Fruit fly (Drosophila melanogaster) whole organism, embryonic: Measurements from ENCODE around the gene CG7203.

ENCODE experiments used
- Bteb2 ChIP-seq: fragments of 200-800 bp; sonication (Bioruptor generic); optimal IDR thresholded peaks from 2 replicates; lab custom pipeline; 2016; ENCODE audit warnings: missing biosample characterization, missing genetic modification characterization
- CG10274 ChIP-seq: fragments of 200-800 bp; sonication (Bioruptor generic); optimal IDR thresholded peaks from 3 replicates; lab custom pipeline; 2017; ENCODE audit warnings: missing biosample characterization, mild to moderate bottlenecking, missing genetic modification characterization
- CG10543 ChIP-seq: fragments of 200-800 bp; sonication (Bioruptor generic); optimal IDR thresholded peaks from 3 replicates; lab custom pipeline; 2017; ENCODE audit warnings: missing biosample characterization, mild to moderate bottlenecking, missing genetic modification characterization, moderate library complexity
- CG13424 ChIP-seq: fragments of 200-800 bp; sonication (Bioruptor generic); optimal IDR thresholded peaks from 2 replicates; lab custom pipeline; 2019; ENCODE audit warnings: missing biosample characterization, mild to moderate bottlenecking, missing genetic modification characterization, moderate library complexity
- CG17568 ChIP-seq: fragments of 200-800 bp; sonication (Bioruptor generic); optimal IDR thresholded peaks from 2 replicates; lab custom pipeline; 2018; ENCODE audit warnings: missing biosample characterization, mild to moderate bottlenecking, missing genetic modification characterization, moderate library complexity
- CG18476 ChIP-seq: fragments of 200-800 bp; sonication (Bioruptor generic); optimal IDR thresholded peaks from 2 replicates; lab custom pipeline; 2016; ENCODE audit warnings: missing biosample characterization, mild to moderate bottlenecking, missing genetic modification characterization
- CG2129 ChIP-seq: fragments of 200-800 bp; sonication (Bioruptor generic); IDR thresholded peaks from 2 replicates; pipeline ENCODE4 v1.3.6; 2022; ENCODE audit warnings: missing biosample characterization, missing genetic modification characterization; ENCODE audit not compliant: partially characterized antibody
- CG42726 ChIP-seq: fragments of 200-800 bp; sonication (Bioruptor generic); IDR thresholded peaks from 2 replicates; pipeline ENCODE4 v1.3.6; 2022; ENCODE audit warnings: missing biosample characterization, missing genetic modification characterization; ENCODE audit not compliant: partially characterized antibody
- CG4730 ChIP-seq: fragments of 200-800 bp; sonication (Bioruptor generic); IDR thresholded peaks from 2 replicates; pipeline ENCODE4 v1.3.6; 2022; ENCODE audit warnings: missing biosample characterization, missing genetic modification characterization
- CG6175 ChIP-seq: fragments of 200-800 bp; sonication (Bioruptor generic); IDR thresholded peaks from 3 replicates; pipeline ENCODE4 v1.3.6; 2022; ENCODE audit warnings: missing biosample characterization, missing genetic modification characterization
- CG9437 ChIP-seq: fragments of 200-800 bp; sonication (Bioruptor generic); optimal IDR thresholded peaks from 2 replicates; lab custom pipeline; 2018; ENCODE audit warnings: missing biosample characterization, mild to moderate bottlenecking, missing genetic modification characterization
- CG9609 ChIP-seq: fragments of 200-800 bp; sonication (Bioruptor generic); optimal IDR thresholded peaks from 3 replicates; lab custom pipeline; 2016; ENCODE audit warnings: missing biosample characterization, missing genetic modification characterization
- CTCF ChIP-seq: fragments of 200-800 bp; sonication (Bioruptor generic); optimal IDR thresholded peaks from 2 replicates; lab custom pipeline; 2017; ENCODE audit warnings: missing biosample characterization, mild to moderate bottlenecking, missing genetic modification characterization, moderate library complexity
- CoRest ChIP-seq: fragments of 200-800 bp; sonication (Bioruptor generic); optimal IDR thresholded peaks from 3 replicates; lab custom pipeline; 2018; ENCODE audit warnings: missing biosample characterization, mild to moderate bottlenecking, missing genetic modification characterization, moderate library complexity
- D19B ChIP-seq: fragments of 200-800 bp; sonication (Bioruptor generic); optimal IDR thresholded peaks from 2 replicates; lab custom pipeline; 2017; ENCODE audit warnings: missing biosample characterization, mild to moderate bottlenecking, missing genetic modification characterization
- E2f1 ChIP-seq: fragments of 200-800 bp; sonication (Bioruptor generic); IDR thresholded peaks from 2 replicates; pipeline ENCODE4 v1.3.6; 2022; ENCODE audit warnings: missing biosample characterization, missing genetic modification characterization
- Elba2 ChIP-seq: fragments of 200-800 bp; sonication (Bioruptor generic); optimal IDR thresholded peaks from 3 replicates; lab custom pipeline; 2016; ENCODE audit warnings: missing biosample characterization, missing genetic modification characterization
- Fer2 ChIP-seq: fragments of 200-800 bp; sonication (Bioruptor generic); optimal IDR thresholded peaks from 2 replicates; lab custom pipeline; 2018; ENCODE audit warnings: missing biosample characterization, mild to moderate bottlenecking, missing genetic modification characterization, moderate library complexity
- H2.0 ChIP-seq: fragments of 200-800 bp; sonication (Bioruptor generic); IDR thresholded peaks from 2 replicates; pipeline ENCODE4 v1.3.6; 2022; ENCODE audit warnings: missing biosample characterization, missing genetic modification characterization
- HmgD ChIP-seq: fragments of 200-800 bp; sonication (Bioruptor generic); optimal IDR thresholded peaks from 3 replicates; lab custom pipeline; 2016; ENCODE audit warnings: missing biosample characterization, missing genetic modification characterization
- Hmr ChIP-seq: fragments of 200-800 bp; sonication (Bioruptor generic); optimal IDR thresholded peaks from 3 replicates; lab custom pipeline; 2017; ENCODE audit warnings: mild to moderate bottlenecking, missing biosample characterization, missing genetic modification reagents, missing genetic modification characterization
- Hr51 ChIP-seq, 2 experiments: fragments of 200-800 bp; sonication (Bioruptor generic); optimal IDR thresholded peaks; 2 replicates in 1 of 2; 3 replicates in 1 of 2; lab custom pipeline; 2016 to 2018; ENCODE audit warnings: missing biosample characterization in 2 of 2, missing genetic modification characterization in 2 of 2, mild to moderate bottlenecking in 1 of 2, moderate library complexity in 1 of 2
- MBD-R2 ChIP-seq: fragments of 200-800 bp; sonication (Bioruptor generic); IDR thresholded peaks from 2 replicates; pipeline ENCODE4 v1.3.6; 2022; ENCODE audit warnings: missing biosample characterization, missing genetic modification characterization
- Max ChIP-seq: fragments of 200-800 bp; sonication (Bioruptor generic); optimal IDR thresholded peaks from 2 replicates; lab custom pipeline; 2016; ENCODE audit warnings: missing biosample characterization, mild to moderate bottlenecking, missing genetic modification characterization
- Mrtf ChIP-seq: fragments of 200-800 bp; sonication (Bioruptor generic); IDR thresholded peaks from 3 replicates; pipeline ENCODE4 v1.3.6; 2022; ENCODE audit warnings: missing biosample characterization, missing genetic modification characterization
- Neu2 ChIP-seq: fragments of 200-800 bp; sonication (Bioruptor generic); optimal IDR thresholded peaks from 3 replicates; lab custom pipeline; 2016; ENCODE audit warnings: missing biosample characterization, missing genetic modification characterization, borderline replicate concordance
- Opbp ChIP-seq: fragments of 200-800 bp; sonication (Bioruptor generic); IDR thresholded peaks from 3 replicates; pipeline ENCODE4 v1.3.6; 2022; ENCODE audit warnings: missing biosample characterization, missing genetic modification characterization; ENCODE audit not compliant: partially characterized antibody
- PHDP ChIP-seq: fragments of 200-800 bp; sonication (Bioruptor generic); optimal IDR thresholded peaks from 3 replicates; lab custom pipeline; 2018; ENCODE audit warnings: missing biosample characterization, mild to moderate bottlenecking, missing genetic modification characterization, moderate library complexity
- Ravus ChIP-seq: fragments of 200-800 bp; sonication (Bioruptor generic); IDR thresholded peaks from 2 replicates; pipeline ENCODE4 v1.3.6; 2022; ENCODE audit warnings: missing biosample characterization, missing genetic modification characterization
- Ssrp ChIP-seq: fragments of 200-800 bp; sonication (Bioruptor generic); optimal IDR thresholded peaks from 2 replicates; lab custom pipeline; 2018; ENCODE audit warnings: missing biosample characterization, mild to moderate bottlenecking, missing genetic modification characterization, moderate library complexity
- Usf ChIP-seq: fragments of 200-800 bp; sonication (Bioruptor generic); optimal IDR thresholded peaks from 2 replicates; lab custom pipeline; 2017; ENCODE audit warnings: missing genotype, missing biosample characterization, missing genetic modification characterization
- Xrp1 ChIP-seq: fragments of 200-800 bp; sonication (Bioruptor generic); IDR thresholded peaks from 2 replicates; pipeline ENCODE4 v1.3.6; 2022; ENCODE audit warnings: missing biosample characterization, missing genetic modification characterization
- abd-A ChIP-seq: fragments of 200-800 bp; sonication (Bioruptor generic); optimal IDR thresholded peaks from 3 replicates; lab custom pipeline; 2019; ENCODE audit warnings: missing biosample characterization, mild to moderate bottlenecking, missing genetic modification characterization, moderate library complexity
- ara ChIP-seq: fragments of 200-800 bp; sonication (Bioruptor generic); IDR thresholded peaks from 2 replicates; pipeline ENCODE4 v1.3.6; 2022; ENCODE audit warnings: missing biosample characterization, missing genetic modification characterization
- cas ChIP-seq: fragments of 200-800 bp; sonication (Bioruptor generic); IDR thresholded peaks from 2 replicates; pipeline ENCODE4 v1.3.6; 2022; ENCODE audit warnings: missing biosample characterization, missing genetic modification characterization
- chinmo ChIP-seq: fragments of 200-800 bp; sonication (Bioruptor generic); IDR thresholded peaks from 4 replicates; pipeline ENCODE4 v1.3.6; 2022; ENCODE audit warnings: missing biosample characterization, missing genetic modification characterization; ENCODE audit not compliant: partially characterized antibody
- dan ChIP-seq: fragments of 200-800 bp; sonication (Bioruptor generic); IDR thresholded peaks from 2 replicates; pipeline ENCODE4 v1.3.6; 2022; ENCODE audit warnings: missing biosample characterization, missing genetic modification characterization
- dimm ChIP-seq: fragments of 200-800 bp; sonication (Bioruptor generic); IDR thresholded peaks from 2 replicates; pipeline ENCODE4 v1.3.6; 2022; ENCODE audit warnings: missing biosample characterization, missing genetic modification characterization
- exex ChIP-seq: fragments of 200-800 bp; sonication (Bioruptor generic); optimal IDR thresholded peaks from 4 replicates; lab custom pipeline; 2018; ENCODE audit warnings: missing biosample characterization, mild to moderate bottlenecking, missing genetic modification characterization, moderate library complexity
- grn ChIP-seq: fragments of 200-800 bp; sonication (Bioruptor generic); optimal IDR thresholded peaks from 3 replicates; lab custom pipeline; 2017; ENCODE audit warnings: missing biosample characterization, missing genetic modification characterization
- kah ChIP-seq: fragments of 200-800 bp; sonication (Bioruptor generic); optimal IDR thresholded peaks from 2 replicates; lab custom pipeline; 2018; ENCODE audit warnings: missing biosample characterization, mild to moderate bottlenecking, missing genetic modification characterization
- nmo ChIP-seq: fragments of 200-800 bp; sonication (Bioruptor generic); optimal IDR thresholded peaks from 2 replicates; lab custom pipeline; 2018; ENCODE audit warnings: missing biosample characterization, mild to moderate bottlenecking, missing genetic modification characterization, moderate library complexity
- repo ChIP-seq: fragments of 200-800 bp; sonication (Bioruptor generic); optimal IDR thresholded peaks from 2 replicates; lab custom pipeline; 2016; ENCODE audit warnings: missing biosample characterization, missing genetic modification characterization
- sc ChIP-seq, 3 experiments: fragments of >200 bp in 2 of 3; fragments of 200-800 bp in 1 of 3; sonication (Bioruptor generic) in 1 of 3; optimal IDR thresholded peaks; 2 replicates in 2 of 3; 3 replicates in 1 of 3; lab custom pipeline; 2017; ENCODE audit warnings: mild to moderate bottlenecking in 1 of 3, missing biosample characterization in 1 of 3, missing genetic modification characterization in 1 of 3, missing genetic modification reagents in 1 of 3
- sens-2 ChIP-seq: fragments of 200-800 bp; sonication (Bioruptor generic); IDR thresholded peaks from 2 replicates; pipeline ENCODE4 v1.3.6; 2022; ENCODE audit warnings: missing biosample characterization, missing genetic modification characterization
- sisA ChIP-seq: fragments of 200-800 bp; sonication (Bioruptor generic); IDR thresholded peaks from 2 replicates; pipeline ENCODE4 v1.3.6; 2022; ENCODE audit warnings: missing biosample characterization, missing genetic modification characterization
- tna ChIP-seq: fragments of 200-800 bp; sonication (Bioruptor generic); IDR thresholded peaks from 2 replicates; pipeline ENCODE4 v1.3.6; 2022; ENCODE audit warnings: missing biosample characterization, missing genetic modification characterization; ENCODE audit not compliant: partially characterized antibody
- trh ChIP-seq: fragments of 200-800 bp; sonication (Bioruptor generic); optimal IDR thresholded peaks from 2 replicates; lab custom pipeline; 2016; ENCODE audit warnings: missing biosample characterization, missing genetic modification characterization
- vfl ChIP-seq: fragments of 200-800 bp; sonication (Bioruptor generic); optimal IDR thresholded peaks from 2 replicates; lab custom pipeline; 2016; ENCODE audit warnings: missing biosample characterization, missing genetic modification characterization

CG7203 gene

DNA sequence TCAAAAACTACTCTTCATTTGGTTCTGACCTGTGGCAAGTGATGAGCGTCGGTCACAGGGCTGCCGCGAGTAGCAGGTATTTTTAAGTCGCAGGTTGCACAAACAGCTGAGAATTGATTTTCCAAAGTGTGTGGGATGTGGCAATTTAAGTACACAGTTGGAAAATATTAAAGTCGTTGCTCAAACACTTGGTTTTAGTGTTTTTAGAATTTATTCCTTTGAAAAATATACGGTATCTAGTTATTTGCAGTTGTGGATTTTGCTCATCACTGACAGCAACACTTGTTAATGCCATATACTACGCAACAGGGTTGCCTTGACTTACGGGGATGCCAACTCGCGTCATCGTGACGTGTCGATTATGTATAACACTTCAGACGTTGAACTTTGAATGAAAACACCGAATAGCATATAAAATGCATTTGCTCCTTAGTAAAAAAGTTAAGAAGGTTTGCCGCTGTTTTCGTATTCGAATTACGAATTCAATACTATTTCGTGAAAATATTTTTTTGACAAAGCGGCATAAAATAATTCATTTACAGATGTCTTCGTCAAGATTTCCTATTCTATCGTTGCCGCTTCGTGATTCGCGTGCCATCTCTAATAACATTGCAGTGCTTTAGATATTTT is 46.9 kb upstream of the CG7203 start, which contains the start of the genes Herp and r2d2 (continued):
- TF ChIP-seq CG10274 (GFP tag; lab: Kevin White, UChicago): peak; percentile 80
- peak; percentile 28 for TF ChIP-seq grn (GFP tag; lab: Kevin White, UChicago)
- TF ChIP-seq CG9609 (GFP tag; lab: Kevin White, UChicago): peak; percentile 94
- TF ChIP-seq CG6175 (GFP tag; lab: Robert Waterston, UW): peak; percentile 84
- TF ChIP-seq Xrp1 (GFP tag; lab: Robert Waterston, UW): peak; percentile 90
- TF ChIP-seq D19B (GFP tag; lab: Kevin White, UChicago): peak; percentile 84
- TF ChIP-seq MBD-R2 (GFP tag; lab: Robert Waterston, UW): peak; percentile 54; the same call in 1 of the 2 replicates
- peak; percentile 34 for TF ChIP-seq Elba2 (GFP tag; lab: Kevin White, UChicago)
- peak; percentile 92 for TF ChIP-seq Max (GFP tag; lab: Kevin White, UChicago)
- TF ChIP-seq CG17568 (GFP tag; lab: Kevin White, UChicago): peak; percentile 63
- peak; percentile 90 for TF ChIP-seq sisA (GFP tag; lab: Robert Waterston, UW)
- TF ChIP-seq CG4730 (GFP tag; lab: Robert Waterston, UW): peak; percentile 78
- TF ChIP-seq sc (optimal IDR thresholded peaks at IDR 0.05; lab: Kevin White, UChicago): no peak
- peak; percentile 58 for TF ChIP-seq sc (GFP tag; optimal IDR thresholded peaks at IDR 0.05; lab: Kevin White, UChicago)
- peak; percentile 89 for TF ChIP-seq Bteb2 (GFP tag; lab: Kevin White, UChicago)
- TF ChIP-seq CG2129 (GFP tag; lab: Robert Waterston, UW): peak; percentile 45
- TF ChIP-seq sens-2 (GFP tag; lab: Robert Waterston, UW): peak; percentile 43; the same call in 1 of the 2 replicates
- TF ChIP-seq ara (GFP tag; lab: Robert Waterston, UW): peak; percentile 76
- TF ChIP-seq Hmr (GFP tag; lab: Kevin White, UChicago): peak; percentile 93
- peak; percentile 72 for TF ChIP-seq Neu2 (GFP tag; lab: Kevin White, UChicago)
- peak; percentile 87 for TF ChIP-seq Fer2 (tag; lab: Kevin White, UChicago)
- peak; percentile 93 for TF ChIP-seq nmo (GFP tag; lab: Kevin White, UChicago)
- peak; percentile 80 for TF ChIP-seq Usf (GFP tag; lab: Kevin White, UChicago)
- TF ChIP-seq CG10543: peak; percentile 97
- TF ChIP-seq cas (GFP tag; lab: Robert Waterston, UW): peak; percentile 79
- TF ChIP-seq Ssrp (tag; lab: Kevin White, UChicago): peak; percentile 83
- TF ChIP-seq dimm (GFP tag; lab: Robert Waterston, UW): peak; percentile 53
- TF ChIP-seq CG42726: no peak; the same call in none of the 2 replicates
- peak; percentile 95 for TF ChIP-seq CoRest (tag; lab: Kevin White, UChicago)
- peak; percentile 36 for TF ChIP-seq CTCF (GFP tag; lab: Kevin White, UChicago)
- TF ChIP-seq repo (GFP tag; lab: Kevin White, UChicago): peak; percentile 90
- no peak; the same call in 1 of the 2 replicates for TF ChIP-seq tna (GFP tag; lab: Robert Waterston, UW)
- TF ChIP-seq CG18476 (GFP tag; lab: Kevin White, UChicago): peak; percentile 73
- TF ChIP-seq exex (tag; lab: Kevin White, UChicago): peak; percentile 65
- peak; percentile 83; the same call in 2 of the 3 replicates for TF ChIP-seq Mrtf
- TF ChIP-seq PHDP: peak; percentile 88
- TF ChIP-seq E2f1 (GFP tag; lab: Robert Waterston, UW): peak; percentile 68
- TF ChIP-seq chinmo: no peak
- peak; percentile 87 to 91 for TF ChIP-seq Hr51 (GFP tag; optimal IDR thresholded peaks at IDR 0.05; lab: Kevin White, UChicago)
- TF ChIP-seq CG9437: peak; percentile 75
- TF ChIP-seq vfl (GFP tag; lab: Kevin White, UChicago): peak; percentile 83
- TF ChIP-seq abd-A (tag; lab: Kevin White, UChicago): no peak
- TF ChIP-seq HmgD (GFP tag; lab: Kevin White, UChicago): peak; percentile 97
- TF ChIP-seq H2.0 (GFP tag; lab: Robert Waterston, UW): peak; percentile 80
- peak; percentile 63 for TF ChIP-seq Ravus (GFP tag; lab: Robert Waterston, UW)
- TF ChIP-seq CG13424: peak; percentile 94
- TF ChIP-seq kah (GFP tag; lab: Kevin White, UChicago): peak; percentile 95
- TF ChIP-seq Opbp (GFP tag; lab: Robert Waterston, UW): peak; percentile 63; the same call in 1 of the 3 replicates
- TF ChIP-seq dan: peak; percentile 55; the same call in 1 of the 2 replicates
- peak; percentile 84 for TF ChIP-seq trh (GFP tag; lab: Kevin White, UChicago)
